Fruit fly (Drosophila melanogaster) whole organism, embryonic: ENCODE data around the gene Mst89B.
A peak's percentile ranks its signal among the peaks of the same experiment; 100 is the strongest.

Experiments
- CG10543 ChIP-seq: fragments of 200-800 bp; sonication (Bioruptor generic); optimal IDR thresholded peaks from 3 replicates; lab custom pipeline; 2017; ENCODE audit warnings: missing biosample characterization, mild to moderate bottlenecking, missing genetic modification characterization, moderate library complexity
- CG12104 ChIP-seq: fragments of 200-800 bp; sonication (Bioruptor generic); optimal IDR thresholded peaks from 3 replicates; lab custom pipeline; 2016; ENCODE audit warnings: missing biosample characterization, missing genetic modification characterization
- CG13424 ChIP-seq: fragments of 200-800 bp; sonication (Bioruptor generic); optimal IDR thresholded peaks from 2 replicates; lab custom pipeline; 2019; ENCODE audit warnings: missing biosample characterization, mild to moderate bottlenecking, missing genetic modification characterization, moderate library complexity
- CG14014 ChIP-seq: fragments of 200-800 bp; sonication (Bioruptor generic); IDR thresholded peaks from 2 replicates; pipeline ENCODE4 v1.3.6; 2022; ENCODE audit warnings: missing biosample characterization, missing genetic modification characterization
- CG15479 ChIP-seq: fragments of 200-800 bp; sonication (Bioruptor generic); optimal IDR thresholded peaks from 3 replicates; lab custom pipeline; 2019; ENCODE audit warnings: missing biosample characterization, mild to moderate bottlenecking, missing genetic modification characterization, moderate library complexity
- CG15601 ChIP-seq: fragments of 200-800 bp; sonication (Bioruptor generic); optimal IDR thresholded peaks from 3 replicates; lab custom pipeline; 2019; ENCODE audit warnings: missing biosample characterization, mild to moderate bottlenecking, missing genetic modification characterization, moderate library complexity
- CG1603 ChIP-seq: fragments of 200-800 bp; sonication (Bioruptor generic); optimal IDR thresholded peaks from 2 replicates; lab custom pipeline; 2019; ENCODE audit warnings: missing biosample characterization, mild to moderate bottlenecking, missing genetic modification characterization, moderate library complexity
- CG17359 ChIP-seq: fragments of 200-800 bp; sonication (Bioruptor generic); optimal IDR thresholded peaks from 3 replicates; lab custom pipeline; 2018; ENCODE audit warnings: missing biosample characterization, mild to moderate bottlenecking, missing genetic modification characterization, moderate library complexity
- CG17612 ChIP-seq: fragments of 200-800 bp; sonication (Bioruptor generic); IDR thresholded peaks from 2 replicates; pipeline ENCODE4 v1.3.6; 2022; ENCODE audit warnings: missing biosample characterization, missing genetic modification characterization
- CG31441 ChIP-seq: fragments of 200-800 bp; sonication (Bioruptor generic); IDR thresholded peaks from 2 replicates; pipeline ENCODE4 v1.3.6; 2022; ENCODE audit warnings: missing biosample characterization, missing genetic modification characterization
- CG5180 ChIP-seq: fragments of 200-800 bp; sonication (Bioruptor generic); optimal IDR thresholded peaks from 3 replicates; lab custom pipeline; 2017; ENCODE audit warnings: missing biosample characterization, missing genetic modification characterization, mild to moderate bottlenecking, moderate library complexity, missing genetic modification reagents
- CG5953 ChIP-seq: fragments of 200-800 bp; sonication (Bioruptor generic); IDR thresholded peaks from 2 replicates; pipeline ENCODE4 v1.3.6; 2022; ENCODE audit warnings: missing biosample characterization, missing genetic modification characterization
- CG6254 ChIP-seq: fragments of 200-800 bp; sonication (Bioruptor generic); optimal IDR thresholded peaks from 3 replicates; lab custom pipeline; 2017; ENCODE audit warnings: mild to moderate bottlenecking, missing biosample characterization, missing genetic modification reagents, missing genetic modification characterization
- CG7987 ChIP-seq: fragments of 200-800 bp; sonication (Bioruptor generic); optimal IDR thresholded peaks from 2 replicates; lab custom pipeline; 2018; ENCODE audit warnings: missing biosample characterization, mild to moderate bottlenecking, missing genetic modification characterization, moderate library complexity
- CG8290 ChIP-seq, 3 experiments: fragments of 200-800 bp; sonication (Bioruptor generic); optimal IDR thresholded peaks; 2 replicates each; lab custom pipeline; 2016 to 2019; ENCODE audit warnings: missing biosample characterization in 3 of 3, missing genetic modification characterization in 3 of 3, mild to moderate bottlenecking in 2 of 3, moderate library complexity in 1 of 3
- CG8944 ChIP-seq: fragments of 200-800 bp; sonication (Bioruptor generic); optimal IDR thresholded peaks from 3 replicates; lab custom pipeline; 2016; ENCODE audit warnings: missing biosample characterization, missing genetic modification characterization
- CG9215 ChIP-seq: fragments of 200-800 bp; sonication (Bioruptor generic); IDR thresholded peaks from 2 replicates; pipeline ENCODE4 v1.3.6; 2022; ENCODE audit warnings: missing biosample characterization, missing genetic modification characterization
- CG9727 ChIP-seq: fragments of 200-800 bp; sonication (Bioruptor generic); optimal IDR thresholded peaks from 3 replicates; lab custom pipeline; 2017; ENCODE audit warnings: missing biosample characterization, mild to moderate bottlenecking, missing genetic modification characterization
- CG9876 ChIP-seq: fragments of 200-800 bp; sonication (Bioruptor generic); optimal IDR thresholded peaks from 2 replicates; lab custom pipeline; 2016; ENCODE audit warnings: missing biosample characterization, missing genetic modification characterization
- CoRest ChIP-seq: fragments of 200-800 bp; sonication (Bioruptor generic); optimal IDR thresholded peaks from 3 replicates; lab custom pipeline; 2018; ENCODE audit warnings: missing biosample characterization, mild to moderate bottlenecking, missing genetic modification characterization, moderate library complexity
- Dad ChIP-seq: fragments of 200-800 bp; sonication (Bioruptor generic); optimal IDR thresholded peaks from 3 replicates; lab custom pipeline; 2016; ENCODE audit warnings: missing biosample characterization, missing genetic modification characterization
- Deaf1 ChIP-seq: fragments of 200-800 bp; optimal IDR thresholded peaks from 3 replicates; lab custom pipeline; 2019; ENCODE audit warnings: missing biosample characterization, mild to moderate bottlenecking, missing genetic modification characterization, moderate library complexity
- Ets97D ChIP-seq: fragments of 200-800 bp; sonication (Bioruptor generic); optimal IDR thresholded peaks from 3 replicates; lab custom pipeline; 2016; ENCODE audit warnings: missing biosample characterization, missing genetic modification characterization
- HLH4C ChIP-seq: fragments of 200-800 bp; sonication (Bioruptor generic); IDR thresholded peaks from 3 replicates; pipeline ENCODE4 v1.3.6; 2022; ENCODE audit warnings: missing biosample characterization, missing genetic modification characterization; ENCODE audit not compliant: partially characterized antibody
- Hey ChIP-seq: fragments of 200-800 bp; sonication (Bioruptor generic); optimal IDR thresholded peaks from 3 replicates; lab custom pipeline; 2018; ENCODE audit warnings: missing biosample characterization, mild to moderate bottlenecking, missing genetic modification characterization
- Max ChIP-seq: fragments of 200-800 bp; sonication (Bioruptor generic); optimal IDR thresholded peaks from 2 replicates; lab custom pipeline; 2016; ENCODE audit warnings: missing biosample characterization, mild to moderate bottlenecking, missing genetic modification characterization
- NC2α ChIP-seq: fragments of 200-800 bp; sonication (Bioruptor generic); optimal IDR thresholded peaks from 2 replicates; lab custom pipeline; 2016; ENCODE audit warnings: missing biosample characterization, missing genetic modification characterization
- NK7.1 ChIP-seq: fragments of 200-800 bp; sonication (Bioruptor generic); optimal IDR thresholded peaks from 3 replicates; lab custom pipeline; 2016; ENCODE audit warnings: missing biosample characterization, missing genetic modification characterization
- Trl ChIP-seq, 3 experiments: fragments of >200 bp in 2 of 3; fragments of 200-800 bp in 1 of 3; sonication (Bioruptor generic) in 1 of 3; optimal IDR thresholded peaks; 2 replicates in 1 of 3; 3 replicates in 2 of 3; lab custom pipeline; 2016 to 2017; ENCODE audit warnings: missing biosample characterization in 1 of 3, missing genetic modification characterization in 1 of 3
- ato ChIP-seq: fragments of 200-800 bp; sonication (Bioruptor generic); IDR thresholded peaks from 2 replicates; pipeline ENCODE4 v1.3.6; 2022; ENCODE audit warnings: missing biosample characterization, missing genetic modification characterization; ENCODE audit not compliant: partially characterized antibody
- br ChIP-seq: fragments of >200 bp; optimal IDR thresholded peaks from 2 replicates; lab custom pipeline; 2017
- chn ChIP-seq: fragments of 200-800 bp; sonication (Bioruptor generic); optimal IDR thresholded peaks from 2 replicates; lab custom pipeline; 2016; ENCODE audit warnings: missing biosample characterization, missing genetic modification characterization
- fd96Cb ChIP-seq: fragments of 200-800 bp; sonication (Bioruptor generic); optimal IDR thresholded peaks from 2 replicates; lab custom pipeline; 2018; ENCODE audit warnings: missing biosample characterization, mild to moderate bottlenecking, missing genetic modification characterization, moderate library complexity
- ftz-f1 ChIP-seq: fragments of 200-800 bp; sonication (Bioruptor generic); optimal IDR thresholded peaks from 2 replicates; lab custom pipeline; 2016; ENCODE audit warnings: missing biosample characterization, missing genetic modification characterization
- grn ChIP-seq: fragments of 200-800 bp; sonication (Bioruptor generic); optimal IDR thresholded peaks from 3 replicates; lab custom pipeline; 2017; ENCODE audit warnings: missing biosample characterization, missing genetic modification characterization
- hb ChIP-seq: fragments of 200-800 bp; sonication (Bioruptor generic); IDR thresholded peaks from 3 replicates; pipeline ENCODE4 v1.3.6; 2022; ENCODE audit warnings: missing biosample characterization, missing genetic modification characterization; ENCODE audit not compliant: partially characterized antibody
- inv ChIP-seq: fragments of 200-800 bp; sonication (Bioruptor generic); IDR thresholded peaks from 2 replicates; pipeline ENCODE4 v1.3.6; 2022; ENCODE audit warnings: missing biosample characterization, missing genetic modification characterization; ENCODE audit not compliant: partially characterized antibody
- jumu ChIP-seq: fragments of 200-800 bp; sonication (Bioruptor generic); optimal IDR thresholded peaks from 3 replicates; lab custom pipeline; 2016; ENCODE audit warnings: missing biosample characterization, missing genetic modification characterization
- lbe ChIP-seq: fragments of 200-800 bp; sonication (Bioruptor generic); optimal IDR thresholded peaks from 2 replicates; lab custom pipeline; 2016; ENCODE audit warnings: missing biosample characterization, mild to moderate bottlenecking, missing genetic modification characterization
- lola ChIP-seq, 3 experiments: fragments of >200 bp in 2 of 3; fragments of 200-800 bp in 1 of 3; sonication (Bioruptor generic) in 1 of 3; optimal IDR thresholded peaks; 2 replicates each; lab custom pipeline; 2017 to 2019; ENCODE audit warnings: missing biosample characterization in 3 of 3, missing genetic modification characterization in 3 of 3, mild to moderate bottlenecking in 1 of 3, moderate library complexity in 1 of 3
- onecut ChIP-seq: fragments of 200-800 bp; sonication (Bioruptor generic); IDR thresholded peaks from 2 replicates; pipeline ENCODE4 v1.3.6; 2022; ENCODE audit warnings: missing biosample characterization, missing genetic modification characterization
- peb ChIP-seq: fragments of 200-800 bp; sonication (Bioruptor generic); IDR thresholded peaks from 2 replicates; pipeline ENCODE4 v1.3.6; 2022; ENCODE audit warnings: missing biosample characterization, missing genetic modification characterization
- pfk ChIP-seq: fragments of 200-800 bp; sonication (Bioruptor generic); optimal IDR thresholded peaks from 2 replicates; lab custom pipeline; 2018; ENCODE audit warnings: missing biosample characterization, mild to moderate bottlenecking, missing genetic modification characterization, moderate library complexity
- pros ChIP-seq: fragments of 200-800 bp; sonication (Bioruptor generic); optimal IDR thresholded peaks from 3 replicates; lab custom pipeline; 2019; ENCODE audit warnings: missing biosample characterization, mild to moderate bottlenecking, missing genetic modification characterization, moderate library complexity
- psq ChIP-seq: fragments of 200-800 bp; sonication (Bioruptor generic); optimal IDR thresholded peaks from 2 replicates; lab custom pipeline; 2017; ENCODE audit warnings: missing biosample characterization, missing genetic modification characterization
- row ChIP-seq: fragments of 200-800 bp; sonication (Bioruptor generic); IDR thresholded peaks from 3 replicates; pipeline ENCODE4 v1.3.6; 2022; ENCODE audit warnings: missing biosample characterization, missing genetic modification characterization
- sens ChIP-seq: fragments of 200-800 bp; sonication (Bioruptor generic); peaks from one replicate; lab custom pipeline; 2016; ENCODE audit warnings: missing biosample characterization, missing genetic modification characterization

Mst89B gene

dm6 chr3R:16235215-16235937 is 31.4 kb upstream of the Mst89B start (continued):
- TF ChIP-seq pros (GFP tag; lab: Kevin White, UChicago) (peak; percentile 100), CG10543 (GFP tag; lab: Kevin White, UChicago) (peak; percentile 98), CG15601 (peak; percentile 39), onecut (GFP tag; lab: Robert Waterston, UW) (no peak), CG15479 (GFP tag; lab: Kevin White, UChicago) (no peak), CG5180 (peak; percentile 97), CG8944 (peak; percentile 9), CG17612 (GFP tag; lab: Robert Waterston, UW) (no peak), ftz-f1 (GFP tag; lab: Kevin White, UChicago) (peak; percentile 91), pfk (GFP tag; lab: Kevin White, UChicago) (peak; percentile 86), CG1603 (peak; percentile 16), CoRest (no peak), chn (GFP tag; lab: Kevin White, UChicago) (peak; percentile 48), psq (GFP tag; lab: Kevin White, UChicago) (peak; percentile 55), CG13424 (tag; lab: Kevin White, UChicago) (no peak), lbe (GFP tag; lab: Kevin White, UChicago) (peak; percentile 76), jumu (GFP tag; lab: Kevin White, UChicago) (peak; percentile 14), CG7987 (GFP tag; lab: Kevin White, UChicago) (peak; percentile 26), lola (GFP tag; optimal IDR thresholded peaks at IDR 0.05; lab: Kevin White, UChicago) (peak in 1 of 3 experiments; percentile 39), Hey (tag; lab: Kevin White, UChicago) (peak; percentile 35), Max (no peak), NC2α (GFP tag; lab: Kevin White, UChicago) (peak; percentile 47), sens (GFP tag; lab: Kevin White, UChicago) (peak; percentile 71)

- no peak for TF ChIP-seq CG31441
- TF ChIP-seq peb (GFP tag; lab: Robert Waterston, UW) = no peak
- peak; percentile 98 for TF ChIP-seq CG9727 (GFP tag; lab: Kevin White, UChicago)
- TF ChIP-seq CG17359 = peak; percentile 80
- TF ChIP-seq CG14014 = no peak
- TF ChIP-seq HLH4C (GFP tag; lab: Robert Waterston, UW) = no peak
- no peak for TF ChIP-seq grn (GFP tag; lab: Kevin White, UChicago)
- no peak for TF ChIP-seq Dad (GFP tag; lab: Kevin White, UChicago)
- peak; percentile 87 for TF ChIP-seq fd96Cb
- TF ChIP-seq CG8290 (GFP tag; optimal IDR thresholded peaks at IDR 0.05; lab: Kevin White, UChicago) = peak; percentile 57
- peak; percentile 13 to 98 for TF ChIP-seq CG8290 (tag; optimal IDR thresholded peaks at IDR 0.05; lab: Kevin White, UChicago)
- no peak for TF ChIP-seq CG9215
- no peak for TF ChIP-seq hb (GFP tag; lab: Robert Waterston, UW)
- no peak for TF ChIP-seq NK7.1
- no peak for TF ChIP-seq CG5953 (GFP tag; lab: Robert Waterston, UW)
- no peak for TF ChIP-seq Trl (optimal IDR thresholded peaks at IDR 0.05; lab: Kevin White, UChicago)
- TF ChIP-seq Trl (GFP tag; optimal IDR thresholded peaks at IDR 0.05; lab: Kevin White, UChicago) = no peak
- TF ChIP-seq br = no peak
- TF ChIP-seq CG15601 = peak; percentile 88
- TF ChIP-seq ato (GFP tag; lab: Robert Waterston, UW) = no peak
- no peak for TF ChIP-seq inv (GFP tag; lab: Robert Waterston, UW)
- TF ChIP-seq Ets97D (GFP tag; lab: Kevin White, UChicago) = no peak
- peak; percentile 79 for TF ChIP-seq CG12104 (GFP tag; lab: Kevin White, UChicago)
- TF ChIP-seq CG6254 (GFP tag; lab: Kevin White, UChicago) = peak; percentile 86
- no peak for TF ChIP-seq CG9876 (GFP tag; lab: Kevin White, UChicago)
- TF ChIP-seq row (GFP tag; lab: Robert Waterston, UW) = no peak
- peak; percentile 96 for TF ChIP-seq Deaf1 (tag; lab: Kevin White, UChicago)
Measured at dm6 chr3R:16235941-16236712, 30.7 kb upstream of the Mst89B start.
